Worm (Caenorhabditis elegans) whole organism, L2 larva: Measurements from ENCODE around the gene dct-1.
A peak's percentile ranks its signal among the peaks of the same experiment; 100 is the strongest.

Experiments
- C34F6.9 ChIP-seq: fragments of 150-350 bp; optimal IDR thresholded peaks from 2 replicates; lab custom pipeline; 2014; ENCODE audit warnings: missing biosample characterization, missing genetic modification characterization
- F13H6.1 ChIP-seq: sonication (generic microtip); optimal IDR thresholded peaks from 2 replicates; lab custom pipeline; 2016; ENCODE audit warnings: missing genetic modification characterization, missing compliant biosample characterization
- R02D3.7 ChIP-seq: fragments of 150-350 bp; optimal IDR thresholded peaks from 2 replicates; lab custom pipeline; 2014; ENCODE audit warnings: missing biosample characterization, missing genetic modification characterization
- Y55F3AM.14 ChIP-seq: fragments of 200-800 bp; sonication (Bioruptor generic); optimal IDR thresholded peaks from 2 replicates; lab custom pipeline; 2018; ENCODE audit warnings: mild to moderate bottlenecking, missing genetic modification characterization, missing compliant biosample characterization
- ZK546.5 ChIP-seq: sonication (generic microtip); optimal IDR thresholded peaks from 2 replicates; lab custom pipeline; 2017; ENCODE audit warnings: missing biosample characterization, missing genetic modification characterization
- alr-1 ChIP-seq: fragments of 150-350 bp; optimal IDR thresholded peaks from 2 replicates; lab custom pipeline; 2014; ENCODE audit warnings: missing biosample characterization, missing genetic modification characterization
- aly-2 ChIP-seq: fragments of 150-350 bp; optimal IDR thresholded peaks from 2 replicates; lab custom pipeline; 2014; ENCODE audit warnings: missing biosample characterization, missing genetic modification characterization
- ama-1 ChIP-seq: fragments of 150-350 bp; optimal IDR thresholded peaks from 2 replicates; lab custom pipeline; 2018; ENCODE audit warnings: inconsistent platforms
- blmp-1 ChIP-seq: sonication (generic microtip); optimal IDR thresholded peaks from 2 replicates; lab custom pipeline; 2017; ENCODE audit warnings: missing genetic modification characterization, mild to moderate bottlenecking, missing compliant biosample characterization, antibody characterized with exemption, moderate library complexity; ENCODE audit not compliant: insufficient read depth
- ceh-16 ChIP-seq: fragments of 150-350 bp; optimal IDR thresholded peaks from 2 replicates; lab custom pipeline; 2014; ENCODE audit warnings: missing biosample characterization, missing genetic modification characterization
- ceh-82 ChIP-seq: fragments of 150-350 bp; optimal IDR thresholded peaks from 2 replicates; lab custom pipeline; 2014; ENCODE audit warnings: missing biosample characterization, missing genetic modification characterization
- crh-2 ChIP-seq: sonication (generic microtip); optimal IDR thresholded peaks from 2 replicates; lab custom pipeline; 2017; ENCODE audit warnings: missing biosample characterization, missing genetic modification characterization
- dmd-4 ChIP-seq: sonication (generic microtip); optimal IDR thresholded peaks from 2 replicates; lab custom pipeline; 2017; ENCODE audit warnings: missing biosample characterization, missing genetic modification characterization
- egl-27 ChIP-seq: sonication (generic microtip); optimal IDR thresholded peaks from 3 replicates; lab custom pipeline; 2017; ENCODE audit warnings: missing biosample characterization, missing genetic modification reagents, missing genetic modification characterization
- elt-1 ChIP-seq: fragments of 150-350 bp; optimal IDR thresholded peaks from 2 replicates; lab custom pipeline; 2014; ENCODE audit warnings: missing biosample characterization, missing genetic modification characterization
- elt-3 ChIP-seq: sonication (generic microtip); optimal IDR thresholded peaks from 2 replicates; lab custom pipeline; 2017; ENCODE audit warnings: missing biosample characterization, missing genetic modification characterization
- fos-1 ChIP-seq: fragments of 150-350 bp; optimal IDR thresholded peaks from 2 replicates; lab custom pipeline; 2014; ENCODE audit warnings: missing biosample characterization, missing genetic modification characterization
- gmeb-1 ChIP-seq: fragments of 150-350 bp; optimal IDR thresholded peaks from 2 replicates; lab custom pipeline; 2014; ENCODE audit warnings: missing biosample characterization, missing genetic modification characterization
- lin-11 ChIP-seq: fragments of 150-350 bp; sonication (generic microtip); optimal IDR thresholded peaks from 2 replicates; lab custom pipeline; 2014; ENCODE audit warnings: missing biosample characterization, missing genetic modification characterization, inconsistent platforms, mixed read lengths
- lin-13 ChIP-seq: fragments of 150-350 bp; optimal IDR thresholded peaks from 2 replicates; lab custom pipeline; 2014; ENCODE audit warnings: missing biosample characterization, missing genetic modification reagents, missing genetic modification characterization
- lin-39 ChIP-seq: fragments of 150-350 bp; optimal IDR thresholded peaks from 2 replicates; lab custom pipeline; 2014; ENCODE audit warnings: missing biosample characterization, missing genetic modification reagents, missing genetic modification characterization
- lsy-2 ChIP-seq, 2 experiments: fragments of 150-350 bp in 1 of 2; sonication (generic microtip) in 1 of 2; optimal IDR thresholded peaks; 2 replicates each; lab custom pipeline; 2014 to 2017; ENCODE audit warnings: missing biosample characterization in 2 of 2, missing genetic modification characterization in 2 of 2
- mab-5 ChIP-seq: fragments of 150-350 bp; optimal IDR thresholded peaks from 2 replicates; lab custom pipeline; 2014; ENCODE audit warnings: missing biosample characterization, missing genetic modification characterization
- mbf-1 ChIP-seq: sonication (generic microtip); optimal IDR thresholded peaks from 2 replicates; lab custom pipeline; 2017; ENCODE audit warnings: missing biosample characterization, missing genetic modification characterization
- mdl-1 ChIP-seq, 2 experiments: fragments of 150-350 bp in 1 of 2; sonication (generic microtip) in 1 of 2; optimal IDR thresholded peaks; 2 replicates each; lab custom pipeline; 2017; ENCODE audit warnings: missing biosample characterization in 2 of 2, missing genetic modification characterization in 2 of 2
- nhr-10 ChIP-seq: sonication (generic microtip); optimal IDR thresholded peaks from 2 replicates; lab custom pipeline; 2017; ENCODE audit warnings: missing biosample characterization, missing genetic modification characterization
- nhr-11 ChIP-seq: fragments of 150-350 bp; optimal IDR thresholded peaks from 2 replicates; lab custom pipeline; 2014; ENCODE audit warnings: missing biosample characterization, missing genetic modification characterization
- nhr-12 ChIP-seq: fragments of 150-350 bp; optimal IDR thresholded peaks from 2 replicates; lab custom pipeline; 2014; ENCODE audit warnings: missing biosample characterization, missing genetic modification characterization
- nhr-129 ChIP-seq: fragments of 150-350 bp; optimal IDR thresholded peaks from 2 replicates; lab custom pipeline; 2014; ENCODE audit warnings: missing biosample characterization, missing genetic modification characterization
- nhr-21 ChIP-seq: fragments of 150-350 bp; optimal IDR thresholded peaks from 2 replicates; lab custom pipeline; 2014; ENCODE audit warnings: missing biosample characterization, missing genetic modification characterization
- nhr-23 ChIP-seq: fragments of 150-350 bp; optimal IDR thresholded peaks from 2 replicates; lab custom pipeline; 2014; ENCODE audit warnings: missing biosample characterization, missing genetic modification reagents, missing genetic modification characterization
- nhr-237 ChIP-seq: fragments of 150-350 bp; optimal IDR thresholded peaks from 2 replicates; lab custom pipeline; 2014; ENCODE audit warnings: missing biosample characterization, missing genetic modification characterization
- nhr-25 ChIP-seq: fragments of 150-350 bp; sonication (generic microtip); optimal IDR thresholded peaks from 3 replicates; lab custom pipeline; 2014; ENCODE audit warnings: missing biosample characterization, missing genetic modification characterization
- nhr-6 ChIP-seq: fragments of 150-350 bp; optimal IDR thresholded peaks from 2 replicates; lab custom pipeline; 2014; ENCODE audit warnings: missing biosample characterization, missing genetic modification characterization
- nhr-77 ChIP-seq: fragments of 150-350 bp; optimal IDR thresholded peaks from 2 replicates; lab custom pipeline; 2014; ENCODE audit warnings: missing biosample characterization, missing genetic modification characterization
- peb-1 ChIP-seq: fragments of 150-350 bp; optimal IDR thresholded peaks from 2 replicates; lab custom pipeline; 2014; ENCODE audit warnings: missing biosample characterization, missing genetic modification characterization
- sem-4 ChIP-seq: fragments of 150-350 bp; optimal IDR thresholded peaks from 2 replicates; lab custom pipeline; 2014; ENCODE audit warnings: missing biosample characterization, missing genetic modification reagents, missing genetic modification characterization
- skn-1 ChIP-seq: sonication (generic microtip); optimal IDR thresholded peaks from 2 replicates; lab custom pipeline; 2017; ENCODE audit warnings: missing biosample characterization, missing genetic modification characterization
- sma-3 ChIP-seq: sonication (generic microtip); optimal IDR thresholded peaks from 2 replicates; lab custom pipeline; 2016; ENCODE audit warnings: missing genetic modification reagents, missing genetic modification characterization, missing compliant biosample characterization
- sma-9 ChIP-seq, 2 experiments: fragments of 150-350 bp in 1 of 2; sonication (generic microtip) in 1 of 2; optimal IDR thresholded peaks; 2 replicates each; lab custom pipeline; 2014 to 2016; ENCODE audit warnings: missing genetic modification characterization in 2 of 2, mild to moderate bottlenecking in 1 of 2, missing biosample characterization in 1 of 2, missing compliant biosample characterization in 1 of 2, missing genetic modification reagents in 1 of 2, moderate library complexity in 1 of 2
- snpc-4 ChIP-seq: fragments of 150-350 bp; optimal IDR thresholded peaks from 2 replicates; lab custom pipeline; 2014; ENCODE audit warnings: missing biosample characterization, missing genetic modification characterization
- unc-39 ChIP-seq: fragments of 150-350 bp; optimal IDR thresholded peaks from 2 replicates; lab custom pipeline; 2014; ENCODE audit warnings: missing biosample characterization, missing genetic modification characterization
- unc-55 ChIP-seq: fragments of 150-350 bp; sonication (generic microtip); optimal IDR thresholded peaks from 3 replicates; lab custom pipeline; 2014; ENCODE audit warnings: missing biosample characterization, missing genetic modification reagents, missing genetic modification characterization
- unc-62 ChIP-seq: fragments of 150-350 bp; optimal IDR thresholded peaks from 2 replicates; lab custom pipeline; 2014; ENCODE audit warnings: missing biosample characterization, missing genetic modification reagents, missing genetic modification characterization
- zag-1 ChIP-seq: fragments of 150-350 bp; optimal IDR thresholded peaks from 2 replicates; lab custom pipeline; 2014; ENCODE audit warnings: missing biosample characterization, missing genetic modification characterization
- ztf-1 ChIP-seq: fragments of 200-800 bp; sonication (Bioruptor generic); conservative IDR thresholded peaks from 2 replicates; pipeline ENCODE4 v1.3.6; 2022; ENCODE audit warnings: missing genetic modification characterization, missing compliant biosample characterization
- ztf-11 ChIP-seq: sonication (generic microtip); optimal IDR thresholded peaks from 2 replicates; lab custom pipeline; 2017; ENCODE audit warnings: missing biosample characterization, missing genetic modification characterization
- ztf-4 ChIP-seq: fragments of 150-350 bp; optimal IDR thresholded peaks from 2 replicates; lab custom pipeline; 2014; ENCODE audit warnings: missing biosample characterization, missing genetic modification characterization

Gene dct-1

DNA sequence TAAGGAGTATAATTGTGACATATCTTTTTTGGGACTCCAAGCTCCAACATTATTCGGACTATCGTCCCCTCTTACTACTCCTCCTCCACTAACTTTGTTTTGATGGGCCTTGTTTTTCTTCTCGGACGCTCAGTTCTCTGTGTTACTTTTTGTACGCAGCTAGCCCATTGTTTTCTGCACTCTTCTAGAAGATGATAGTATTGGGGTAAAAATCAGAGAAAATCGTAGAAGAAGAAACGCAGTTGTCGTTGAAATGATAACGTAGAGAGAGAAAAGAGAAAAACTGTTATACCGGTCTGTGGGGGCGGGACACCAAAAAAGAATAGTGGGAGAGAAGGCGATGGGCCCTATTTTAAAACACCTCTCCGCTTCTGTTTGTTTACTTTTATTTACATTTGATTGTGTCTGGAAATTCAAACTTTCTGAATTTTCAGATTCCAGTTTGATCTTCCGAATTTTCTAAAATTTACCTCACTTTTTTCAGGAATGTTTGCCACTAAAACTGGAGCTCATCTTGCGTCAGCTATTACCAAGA, 31.4 kb downstream of the dct-1 start, which contains the start of gene F45E1.4:
Gene F45E1.4, plus strand, starts transcription at position 485 of the 535 bp plus-strand sequence.
- no peak for TF ChIP-seq R02D3.7 (tag; lab: Kevin White, UChicago)
- no peak for TF ChIP-seq fos-1 (tag; lab: Kevin White, UChicago)
- TF ChIP-seq peb-1: no peak
- TF ChIP-seq elt-1 (tag; lab: Kevin White, UChicago): no peak
- no peak for TF ChIP-seq skn-1 (tag; lab: Kevin White, UChicago)
- no peak for TF ChIP-seq ama-1 (lab: Kevin White, UChicago)
- TF ChIP-seq lsy-2 (tag; optimal IDR thresholded peaks at IDR 0.05; lab: Kevin White, UChicago): no peak
- TF ChIP-seq nhr-25: peak; percentile 22
- TF ChIP-seq sma-3 (GFP tag; lab: Kevin White, UChicago): peak; percentile 36
- no peak for TF ChIP-seq dmd-4
- TF ChIP-seq unc-55 (GFP tag; lab: Kevin White, UChicago): no peak
- no peak for TF ChIP-seq mab-5 (tag; lab: Kevin White, UChicago)
- no peak for TF ChIP-seq unc-39
- no peak for TF ChIP-seq ZK546.5 (tag; lab: Kevin White, UChicago)
- no peak for TF ChIP-seq mbf-1 (tag; lab: Kevin White, UChicago)
- TF ChIP-seq crh-2 (tag; lab: Kevin White, UChicago): peak; percentile 11
- no peak for TF ChIP-seq lin-11 (tag; lab: Kevin White, UChicago)
- TF ChIP-seq nhr-10: no peak
- TF ChIP-seq nhr-23: no peak
- no peak for TF ChIP-seq egl-27
- no peak for TF ChIP-seq nhr-11 (tag; lab: Kevin White, UChicago)
- no peak for TF ChIP-seq aly-2 (tag; lab: Kevin White, UChicago)
- TF ChIP-seq F13H6.1 (tag; lab: Kevin White, UChicago): no peak
- no peak for TF ChIP-seq nhr-6 (tag; lab: Kevin White, UChicago)
- TF ChIP-seq nhr-12 (tag; lab: Kevin White, UChicago): no peak
- no peak for TF ChIP-seq lin-39 (tag; lab: Kevin White, UChicago)
- no peak for TF ChIP-seq nhr-77 (tag; lab: Kevin White, UChicago)
- TF ChIP-seq lin-13: no peak
- no peak for TF ChIP-seq alr-1
- TF ChIP-seq nhr-21 (tag; lab: Kevin White, UChicago): no peak
- no peak for TF ChIP-seq blmp-1 (tag; lab: Kevin White, UChicago)
- TF ChIP-seq sma-9 (GFP tag; optimal IDR thresholded peaks at IDR 0.05; lab: Kevin White, UChicago): peak; percentile 58
- no peak for TF ChIP-seq sma-9 (tag; optimal IDR thresholded peaks at IDR 0.05; lab: Kevin White, UChicago)

DNA sequence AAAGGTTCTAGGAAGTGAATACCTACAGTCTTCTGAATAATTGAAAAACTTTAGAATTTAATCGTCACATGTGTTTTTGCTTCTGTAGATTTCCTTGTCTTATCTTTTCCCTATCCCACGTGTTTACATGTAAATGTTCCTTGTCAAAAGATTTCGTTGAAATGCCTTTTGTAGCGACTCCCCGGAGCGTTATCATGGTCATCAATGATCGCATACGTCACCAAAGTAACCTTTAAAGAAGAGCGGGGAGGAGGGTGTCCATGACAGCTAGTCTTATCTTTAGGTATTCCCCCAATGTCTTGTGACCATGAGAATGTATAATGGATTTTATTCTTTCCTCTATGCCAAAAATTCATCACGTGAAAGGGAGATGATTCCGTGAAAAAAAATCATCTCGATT, 32.7 kb downstream of the dct-1 start:
- TF ChIP-seq zag-1: no peak
- TF ChIP-seq lsy-2 (tag; optimal IDR thresholded peaks at IDR 0.05; lab: Kevin White, UChicago): peak in 1 of 2 experiments; percentile 54
- TF ChIP-seq ceh-16 (tag; lab: Kevin White, UChicago): no peak
- no peak for TF ChIP-seq sem-4 (tag; lab: Kevin White, UChicago)
- no peak for TF ChIP-seq nhr-12 (tag; lab: Kevin White, UChicago)
- TF ChIP-seq egl-27: peak; percentile 63
- TF ChIP-seq elt-3 (tag; lab: Kevin White, UChicago): no peak
- no peak for TF ChIP-seq lin-11 (tag; lab: Kevin White, UChicago)
- TF ChIP-seq gmeb-1 (tag; lab: Kevin White, UChicago): peak; percentile 68
- TF ChIP-seq ama-1 (lab: Kevin White, UChicago): no peak
- no peak for TF ChIP-seq mbf-1 (tag; lab: Kevin White, UChicago)
- no peak for TF ChIP-seq snpc-4 (tag; lab: Kevin White, UChicago)
- no peak for TF ChIP-seq lin-13
- no peak for TF ChIP-seq aly-2 (tag; lab: Kevin White, UChicago)
- no peak for TF ChIP-seq lin-39 (tag; lab: Kevin White, UChicago)
- TF ChIP-seq nhr-10: no peak
- peak; percentile 22 for TF ChIP-seq nhr-6 (tag; lab: Kevin White, UChicago)
- TF ChIP-seq sma-9 (GFP tag; optimal IDR thresholded peaks at IDR 0.05; lab: Kevin White, UChicago): peak; percentile 96
- no peak for TF ChIP-seq sma-9 (tag; optimal IDR thresholded peaks at IDR 0.05; lab: Kevin White, UChicago)
- peak; percentile 29 for TF ChIP-seq fos-1 (tag; lab: Kevin White, UChicago)
- no peak for TF ChIP-seq unc-62 (GFP tag; lab: Kevin White, UChicago)
- no peak for TF ChIP-seq C34F6.9 (tag; lab: Kevin White, UChicago)
- TF ChIP-seq nhr-11 (tag; lab: Kevin White, UChicago): no peak
- no peak for TF ChIP-seq peb-1
- TF ChIP-seq ztf-4 (tag; lab: Kevin White, UChicago): no peak
- TF ChIP-seq skn-1 (tag; lab: Kevin White, UChicago): no peak
- no peak for TF ChIP-seq unc-55 (GFP tag; lab: Kevin White, UChicago)
- TF ChIP-seq elt-1 (tag; lab: Kevin White, UChicago): no peak
- TF ChIP-seq ceh-82 (tag; lab: Kevin White, UChicago): no peak
- TF ChIP-seq R02D3.7 (tag; lab: Kevin White, UChicago): no peak
- TF ChIP-seq F13H6.1 (tag; lab: Kevin White, UChicago): no peak
- TF ChIP-seq ztf-11: no peak
- TF ChIP-seq dmd-4: no peak
- no peak for TF ChIP-seq nhr-237 (tag; lab: Kevin White, UChicago)
- no peak for TF ChIP-seq ZK546.5 (tag; lab: Kevin White, UChicago)
- no peak for TF ChIP-seq ztf-1
- peak; percentile 60 for TF ChIP-seq nhr-129
- TF ChIP-seq nhr-25: peak; percentile 73
- peak; percentile 42 to 54 for TF ChIP-seq mdl-1 (tag; optimal IDR thresholded peaks at IDR 0.05; lab: Kevin White, UChicago)
- peak; percentile 88 for TF ChIP-seq nhr-21 (tag; lab: Kevin White, UChicago)
- peak; percentile 93 for TF ChIP-seq sma-3 (GFP tag; lab: Kevin White, UChicago)
- no peak for TF ChIP-seq Y55F3AM.14 (GFP tag; lab: Kevin White, UChicago)
- TF ChIP-seq alr-1: no peak
- no peak for TF ChIP-seq unc-39
